Worm (Caenorhabditis elegans): ENCODE data around the gene Y45F10A.7.
"Not testable (repeated sequence)": the region's sequence is repeated elsewhere in the genome, so short reads cannot be mapped to it uniquely, and the experiment has no call there.

Y45F10A.7 gene

DNA sequence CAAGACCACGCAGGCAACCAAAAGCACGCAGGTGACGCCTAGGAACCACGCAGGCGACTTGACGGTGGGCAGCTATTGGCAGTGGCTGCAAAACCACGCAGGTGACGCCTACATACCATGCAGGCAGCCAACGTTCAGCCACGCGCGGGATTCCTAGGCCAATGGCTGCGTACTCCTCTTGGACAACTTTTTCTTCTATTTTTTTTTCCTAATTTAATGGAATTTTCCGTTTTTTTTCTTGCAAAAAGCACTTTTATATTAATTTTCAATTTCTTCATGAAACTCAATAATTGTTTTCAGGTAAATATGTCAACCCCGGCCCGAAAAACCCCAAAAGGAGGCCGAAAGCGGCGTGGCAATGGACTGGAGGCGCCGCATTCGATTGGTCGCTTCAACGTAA lies 37.2 kb upstream of the Y45F10A.7 start, which contains the start of gene Y38H8A.7:
Gene Y38H8A.7 (plus strand): TSS at position 301 of the 400 bp plus-strand sequence.
- TF ChIP-seq nhr-25, egl-27, unc-39 (tag; optimal IDR thresholded peaks at IDR 0.05): not testable (repeated sequence)

- no peak for TF ChIP-seq peb-1 (tag; optimal IDR thresholded peaks at IDR 0.05)
- TF ChIP-seq alr-1 (tag; optimal IDR thresholded peaks at IDR 0.05): no peak
- TF ChIP-seq F13H6.1 (tag; optimal IDR thresholded peaks at IDR 0.05): no peak
- no peak for TF ChIP-seq unc-55 (GFP tag; optimal IDR thresholded peaks at IDR 0.05)
- no peak for TF ChIP-seq unc-39 (tag; optimal IDR thresholded peaks at IDR 0.05)
- TF ChIP-seq nhr-11 (tag; optimal IDR thresholded peaks at IDR 0.05): no peak
Observed at ce11 chrIV:13456893-13457292, 35.5 kb upstream of the Y45F10A.7 start.

- TF ChIP-seq alr-1 (tag; optimal IDR thresholded peaks at IDR 0.05) (no peak), lin-39 (tag; optimal IDR thresholded peaks at IDR 0.05) (no peak), blmp-1 (tag; optimal IDR thresholded peaks at IDR 0.05; ENCODE audit: insufficient read depth) (no peak), aly-2 (tag; optimal IDR thresholded peaks at IDR 0.05) (no peak), mab-5 (tag; optimal IDR thresholded peaks at IDR 0.05) (no peak), gmeb-1 (tag; optimal IDR thresholded peaks at IDR 0.05) (no peak), nhr-129 (tag; optimal IDR thresholded peaks at IDR 0.05) (no peak), nhr-237 (tag; optimal IDR thresholded peaks at IDR 0.05) (no peak), nhr-25 (tag; optimal IDR thresholded peaks at IDR 0.05) (no peak), nhr-12 (tag; optimal IDR thresholded peaks at IDR 0.05) (no peak), mdl-1 (tag; optimal IDR thresholded peaks at IDR 0.05) (no peak), nhr-77 (tag; optimal IDR thresholded peaks at IDR 0.05) (no peak)
Observed at ce11 chrIV:13458237-13458636, 34.1 kb upstream of the Y45F10A.7 start.

ce11 chrIV:13460876-13461275 lies 31.5 kb upstream of the Y45F10A.7 start, which contains the start of gene Y38H8A.12:
TSS of gene Y38H8A.12 (minus strand) at chrIV:13460976.
- TF ChIP-seq ZK546.5 (tag; optimal IDR thresholded peaks at IDR 0.05) (no peak), alr-1 (tag; optimal IDR thresholded peaks at IDR 0.05) (no peak), Y55F3AM.14 (GFP tag; optimal IDR thresholded peaks at IDR 0.05) (no peak), crh-2 (tag; optimal IDR thresholded peaks at IDR 0.05) (no peak), lin-11 (tag; optimal IDR thresholded peaks at IDR 0.05) (no peak), lsy-2 (tag; optimal IDR thresholded peaks at IDR 0.05) (no peak), nhr-129 (tag; optimal IDR thresholded peaks at IDR 0.05) (no peak)

ce11 chrIV:13465797-13466196 lies 26.6 kb upstream of the Y45F10A.7 start, which contains the start of gene fezf-1:
TSS of gene fezf-1 (plus strand) at chrIV:13466097.
- TF ChIP-seq elt-1 (tag; optimal IDR thresholded peaks at IDR 0.05) (no peak), nhr-237 (tag; optimal IDR thresholded peaks at IDR 0.05) (no peak), sma-9 (GFP tag; optimal IDR thresholded peaks at IDR 0.05) (no peak), sma-9 (tag; optimal IDR thresholded peaks at IDR 0.05) (no peak), nhr-12 (tag; optimal IDR thresholded peaks at IDR 0.05) (no peak), alr-1 (tag; optimal IDR thresholded peaks at IDR 0.05) (no peak), nhr-25 (tag; optimal IDR thresholded peaks at IDR 0.05) (no peak), nhr-6 (tag; optimal IDR thresholded peaks at IDR 0.05) (no peak), C34F6.9 (tag; optimal IDR thresholded peaks at IDR 0.05) (no peak), mab-5 (tag; optimal IDR thresholded peaks at IDR 0.05) (no peak), nhr-11 (tag; optimal IDR thresholded peaks at IDR 0.05) (no peak), lin-13 (GFP tag; optimal IDR thresholded peaks at IDR 0.05) (no peak), fos-1 (tag; optimal IDR thresholded peaks at IDR 0.05) (no peak), dmd-4 (tag; optimal IDR thresholded peaks at IDR 0.05) (no peak)

- TF ChIP-seq nhr-129 (tag; optimal IDR thresholded peaks at IDR 0.05): no peak
- TF ChIP-seq ama-1 (optimal IDR thresholded peaks at IDR 0.05): no peak
- TF ChIP-seq ceh-16 (tag; optimal IDR thresholded peaks at IDR 0.05): no peak
- TF ChIP-seq R02D3.7 (tag; optimal IDR thresholded peaks at IDR 0.05): no peak
- TF ChIP-seq ZK546.5 (tag; optimal IDR thresholded peaks at IDR 0.05): no peak
- no peak for TF ChIP-seq mab-5 (tag; optimal IDR thresholded peaks at IDR 0.05)
- TF ChIP-seq blmp-1 (tag; optimal IDR thresholded peaks at IDR 0.05; ENCODE audit: insufficient read depth): no peak
- no peak for TF ChIP-seq mbf-1 (tag; optimal IDR thresholded peaks at IDR 0.05)
- TF ChIP-seq elt-3 (tag; optimal IDR thresholded peaks at IDR 0.05): no peak
- no peak for TF ChIP-seq nhr-11 (tag; optimal IDR thresholded peaks at IDR 0.05)
- no peak for TF ChIP-seq egl-27 (tag; optimal IDR thresholded peaks at IDR 0.05)
- no peak for TF ChIP-seq ceh-82 (tag; optimal IDR thresholded peaks at IDR 0.05)
- no peak for TF ChIP-seq nhr-77 (tag; optimal IDR thresholded peaks at IDR 0.05)
- no peak for TF ChIP-seq lin-13 (GFP tag; optimal IDR thresholded peaks at IDR 0.05)
- no peak for TF ChIP-seq nhr-25 (tag; optimal IDR thresholded peaks at IDR 0.05)
- no peak for TF ChIP-seq fos-1 (tag; optimal IDR thresholded peaks at IDR 0.05)
- TF ChIP-seq C34F6.9 (tag; optimal IDR thresholded peaks at IDR 0.05): no peak
- no peak for TF ChIP-seq zag-1 (tag; optimal IDR thresholded peaks at IDR 0.05)
- no peak for TF ChIP-seq elt-1 (tag; optimal IDR thresholded peaks at IDR 0.05)
- TF ChIP-seq nhr-6 (tag; optimal IDR thresholded peaks at IDR 0.05): no peak
Observed at ce11 chrIV:13472011-13472410, 20.4 kb upstream of the Y45F10A.7 start, which contains the start of the genes ttbk-8.1 and Y38H8A.4. TSS of gene ttbk-8.1 (plus strand) at chrIV:13472311. TSS of gene Y38H8A.4 (minus strand) at chrIV:13472376.
